Worm (Caenorhabditis elegans) whole organism, young adult: ENCODE measurements around the gene D1044.6.

Source experiments
- ama-1 ChIP-seq, 3 experiments: fragments of 150-350 bp in 1 of 3; sonication (generic microtip) in 2 of 3; optimal IDR thresholded peaks; 2 replicates each; lab custom pipeline; 2014 to 2018; ENCODE audit warnings: missing biosample characterization in 2 of 3, missing genetic modification characterization in 2 of 3, missing genetic modification reagents in 2 of 3
- die-1 ChIP-seq: sonication (generic microtip); optimal IDR thresholded peaks from 2 replicates; lab custom pipeline; 2016; ENCODE audit warnings: missing genotype, mild to moderate bottlenecking, missing genetic modification characterization, missing compliant biosample characterization
- hmg-1.2 ChIP-seq: fragments of 200-800 bp; sonication (Bioruptor generic); IDR thresholded peaks from 2 replicates; pipeline ENCODE4 v1.3.6; 2022; ENCODE audit warnings: missing genetic modification reagents, missing genetic modification characterization, missing compliant biosample characterization
- snpc-4 ChIP-seq, 5 experiments: fragments of 150-350 bp in 1 of 5; sonication (generic microtip) in 4 of 5; optimal IDR thresholded peaks; 2 replicates each; lab custom pipeline; 2014 to 2018; ENCODE audit warnings: missing genetic modification characterization in 5 of 5, missing biosample characterization in 3 of 5, antibody characterized with exemption in 2 of 5, mild to moderate bottlenecking in 2 of 5, missing compliant biosample characterization in 2 of 5, missing genotype in 2 of 5, moderate library complexity in 2 of 5, missing genetic modification reagents in 1 of 5
- unc-62 ChIP-seq: fragments of 150-350 bp; optimal IDR thresholded peaks from 2 replicates; lab custom pipeline; 2014; ENCODE audit warnings: missing biosample characterization, missing genetic modification reagents, missing genetic modification characterization
- ztf-6 ChIP-seq: fragments of 200-800 bp; sonication (Bioruptor generic); IDR thresholded peaks from 2 replicates; pipeline ENCODE4 v1.3.6; 2022; ENCODE audit warnings: missing genetic modification reagents, missing genetic modification characterization, missing compliant biosample characterization

- no peak for TF ChIP-seq snpc-4 (GFP tag; optimal IDR thresholded peaks at IDR 0.05; lab: Kevin White, UChicago)
- no peak for TF ChIP-seq snpc-4 (tag; optimal IDR thresholded peaks at IDR 0.05; lab: Kevin White, UChicago)
- TF ChIP-seq hmg-1.2 (GFP tag; lab: Robert Waterston, UW) = no peak
- no peak for TF ChIP-seq ama-1 (optimal IDR thresholded peaks at IDR 0.05; lab: Kevin White, UChicago)
- TF ChIP-seq ama-1 (GFP tag; optimal IDR thresholded peaks at IDR 0.05; lab: Kevin White, UChicago) = no peak
- no peak for TF ChIP-seq die-1 (tag; lab: Kevin White, UChicago)
- no peak for TF ChIP-seq unc-62 (GFP tag; lab: Kevin White, UChicago)
- TF ChIP-seq ztf-6 (GFP tag; lab: Robert Waterston, UW) = no peak
These were observed 28.0 kb upstream of the D1044.6 start for ce11 chrIII:5570814-5571443.
